Worm (Caenorhabditis elegans) whole organism, L1 larva: ENCODE data around the gene clec-230.

Source experiments
- ceh-8 ChIP-seq: fragments of 200-800 bp; sonication (Bioruptor generic); optimal IDR thresholded peaks from 2 replicates; lab custom pipeline; 2018; ENCODE audit warnings: mild to moderate bottlenecking, missing genetic modification characterization, moderate library complexity, missing compliant biosample characterization
- lin-13 ChIP-seq: fragments of 150-350 bp; optimal IDR thresholded peaks from 2 replicates; lab custom pipeline; 2014; ENCODE audit warnings: missing biosample characterization, missing genetic modification reagents, missing genetic modification characterization
- lsy-2 ChIP-seq, 2 experiments: fragments of 150-350 bp; optimal IDR thresholded peaks; 2 replicates each; lab custom pipeline; 2014; ENCODE audit warnings: missing biosample characterization in 2 of 2, missing genetic modification characterization in 2 of 2
- nhr-20 ChIP-seq: sonication (generic microtip); optimal IDR thresholded peaks from 2 replicates; lab custom pipeline; 2016; ENCODE audit warnings: mild to moderate bottlenecking, missing genetic modification characterization, missing compliant biosample characterization
- pqm-1 ChIP-seq: sonication (generic microtip); optimal IDR thresholded peaks from 3 replicates; lab custom pipeline; 2017; ENCODE audit warnings: missing biosample characterization, missing genetic modification characterization
- skn-1 ChIP-seq: fragments of 150-350 bp; optimal IDR thresholded peaks from 2 replicates; lab custom pipeline; 2014; ENCODE audit warnings: missing biosample characterization, missing genetic modification characterization
- snpc-4 ChIP-seq: fragments of 150-350 bp; optimal IDR thresholded peaks from 2 replicates; lab custom pipeline; 2014; ENCODE audit warnings: missing biosample characterization, missing genetic modification characterization
- tbx-2 ChIP-seq: sonication (generic microtip); optimal IDR thresholded peaks from 2 replicates; lab custom pipeline; 2016; ENCODE audit warnings: missing genetic modification characterization, missing compliant biosample characterization
- unc-130 ChIP-seq: fragments of 150-350 bp; optimal IDR thresholded peaks from 2 replicates; lab custom pipeline; 2017; ENCODE audit warnings: missing biosample characterization, missing genetic modification characterization, inconsistent platforms

DNA sequence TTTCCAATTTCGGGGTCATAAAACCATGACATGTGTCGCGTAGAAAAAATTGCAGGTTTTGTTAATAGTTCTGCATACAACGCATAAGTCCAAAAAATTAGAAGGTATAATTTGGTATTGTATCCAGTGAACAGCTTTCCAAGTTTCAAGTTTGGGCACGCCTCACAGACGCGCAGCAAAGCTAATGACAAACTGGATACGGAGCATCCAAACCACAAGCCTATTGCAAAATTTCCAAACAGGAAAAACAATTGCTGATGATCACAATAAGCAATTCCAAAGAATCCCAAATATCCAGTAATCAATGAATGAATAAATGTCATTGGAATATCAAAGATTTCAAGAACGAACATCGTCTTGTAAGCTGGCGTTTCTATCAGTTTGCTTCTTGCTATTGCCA lies 35.4 kb downstream of the clec-230 start:
- TF ChIP-seq nhr-20 (tag; lab: Kevin White, UChicago) (no peak), ceh-8 (no peak), lsy-2 (tag; optimal IDR thresholded peaks at IDR 0.05; lab: Kevin White, UChicago) (no peak), unc-130 (tag; lab: Kevin White, UChicago) (no peak), skn-1 (tag; lab: Kevin White, UChicago) (no peak), snpc-4 (tag; lab: Kevin White, UChicago) (no peak), lin-13 (GFP tag; lab: Kevin White, UChicago) (no peak), pqm-1 (no peak), tbx-2 (tag; lab: Kevin White, UChicago) (no peak)
